Worm (Caenorhabditis elegans): ENCODE results near the gene T26C5.2.

DNA sequence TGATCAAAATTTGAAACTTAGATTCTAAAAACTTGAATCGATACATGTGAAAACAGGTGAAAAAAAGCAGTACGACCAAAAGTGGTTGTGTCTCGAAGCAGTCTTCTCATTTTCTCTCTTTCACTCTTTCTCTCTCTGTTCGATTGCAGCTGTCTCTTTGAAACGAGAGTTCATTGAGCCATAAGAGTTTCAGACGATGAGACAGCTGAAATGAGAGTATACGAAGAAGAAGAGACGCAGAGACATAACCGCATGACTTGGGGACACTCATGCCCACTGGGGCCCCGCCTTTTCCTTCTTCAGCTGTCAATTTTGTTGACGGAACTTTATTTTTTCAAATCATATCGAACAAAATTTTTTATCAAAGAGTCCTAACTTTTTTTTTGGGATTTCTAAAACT is 41.0 kb downstream of the T26C5.2 start:
- TF ChIP-seq flt-1 (GFP tag; IDR thresholded peaks at IDR 0.05) (peak; percentile 12; the same call in 1 of the 2 replicates), ets-7 (tag; optimal IDR thresholded peaks at IDR 0.05) (no peak), ama-1 (optimal IDR thresholded peaks at IDR 0.05) (no peak), scrt-1 (GFP tag; IDR thresholded peaks at IDR 0.05) (no peak), F13C5.2 (tag; optimal IDR thresholded peaks at IDR 0.05) (peak; percentile 38), B0310.2 (tag; optimal IDR thresholded peaks at IDR 0.05) (no peak), hmg-4 (GFP tag; optimal IDR thresholded peaks at IDR 0.05) (peak; percentile 59), hmbx-1 (tag; optimal IDR thresholded peaks at IDR 0.05) (no peak), tra-4 (tag; optimal IDR thresholded peaks at IDR 0.05) (no peak)

Data from whole organism, early embryonic.